Worm (Caenorhabditis elegans): ENCODE measurements around the gene M05D6.2.

ce11 chrII:8515521-8515920, 47.6 kb downstream of the M05D6.2 start:
- no peak for TF ChIP-seq unc-62 (GFP tag; optimal IDR thresholded peaks at IDR 0.05)
- no peak for TF ChIP-seq unc-39 (tag; optimal IDR thresholded peaks at IDR 0.05)
- TF ChIP-seq snpc-4 (tag; optimal IDR thresholded peaks at IDR 0.05) = no peak
